Fruit fly (Drosophila melanogaster): ENCODE results near the gene pont.

The pont gene

dm6 chr3R:10311745-10312088, 49.8 kb downstream of the pont start:
- TF ChIP-seq h (GFP tag; optimal IDR thresholded peaks at IDR 0.05) (no peak), sv (GFP tag; optimal IDR thresholded peaks at IDR 0.05) (no peak), dl (GFP tag; optimal IDR thresholded peaks at IDR 0.05; ENCODE audit: insufficient read depth in 1 of 2, partially characterized antibody in 2 of 2) (no peak), Jra (GFP tag; optimal IDR thresholded peaks at IDR 0.05) (no peak), Dif (GFP tag; optimal IDR thresholded peaks at IDR 0.05; ENCODE audit: partially characterized antibody) (no peak), OdsH (GFP tag; optimal IDR thresholded peaks at IDR 0.05) (no peak), pan (optimal IDR thresholded peaks at IDR 0.05) (no peak)

Measured in whole organism, wandering third instar larva.